Fruit fly (Drosophila melanogaster): ENCODE results near the gene Ilp6.

The Ilp6 gene

dm6 chrX:2317347-2317832 is 17.1 kb downstream of the Ilp6 start (continued):
- TF ChIP-seq CG16779 (tag; optimal IDR thresholded peaks at IDR 0.05) = peak; percentile 16
- no peak for TF ChIP-seq Eip93F (GFP tag; optimal IDR thresholded peaks at IDR 0.05)
- TF ChIP-seq Met (GFP tag; optimal IDR thresholded peaks at IDR 0.05) = peak; percentile 27
- no peak for TF ChIP-seq Gug (GFP tag; IDR thresholded peaks at IDR 0.05)
- peak; percentile 38; the same call in 1 of the 2 replicates for TF ChIP-seq CG15336 (GFP tag; IDR thresholded peaks at IDR 0.05)
- TF ChIP-seq spab (GFP tag; optimal IDR thresholded peaks at IDR 0.05) = no peak

- no peak for TF ChIP-seq CG6792 (GFP tag; optimal IDR thresholded peaks at IDR 0.05)
- TF ChIP-seq CG6163 (GFP tag; IDR thresholded peaks at IDR 0.05) = no peak
- TF ChIP-seq Sox15 (GFP tag; optimal IDR thresholded peaks at IDR 0.05) = no peak
- TF ChIP-seq fd59A (GFP tag; optimal IDR thresholded peaks at IDR 0.05) = no peak
- TF ChIP-seq pdm3 (GFP tag; optimal IDR thresholded peaks at IDR 0.05) = no peak
- no peak for TF ChIP-seq CG15336 (GFP tag; IDR thresholded peaks at IDR 0.05)
- no peak for TF ChIP-seq CG34406 (GFP tag; optimal IDR thresholded peaks at IDR 0.05)
- TF ChIP-seq CG10669 (GFP tag; optimal IDR thresholded peaks at IDR 0.05) = no peak
- TF ChIP-seq Eip78C (GFP tag) = peak; percentile 45
- no peak for TF ChIP-seq salr (GFP tag; optimal IDR thresholded peaks at IDR 0.05)
- peak; percentile 13 for TF ChIP-seq esn (GFP tag; optimal IDR thresholded peaks at IDR 0.05)
- peak; percentile 23 for TF ChIP-seq Met (GFP tag; optimal IDR thresholded peaks at IDR 0.05)
- no peak for TF ChIP-seq CG10631 (GFP tag; optimal IDR thresholded peaks at IDR 0.05)
- TF ChIP-seq Sox14 (GFP tag; optimal IDR thresholded peaks at IDR 0.05) = peak; percentile 29
- TF ChIP-seq topi (GFP tag; optimal IDR thresholded peaks at IDR 0.05) = peak; percentile 17
- no peak for TF ChIP-seq net (GFP tag; optimal IDR thresholded peaks at IDR 0.05)
- peak; percentile 64 for TF ChIP-seq svp (GFP tag)
- TF ChIP-seq dac (GFP tag; optimal IDR thresholded peaks at IDR 0.05) = no peak
- TF ChIP-seq CG6808 (GFP tag; optimal IDR thresholded peaks at IDR 0.05) = peak; percentile 5
- TF ChIP-seq Hr39 (GFP tag; optimal IDR thresholded peaks at IDR 0.05) = peak; percentile 13
- no peak for TF ChIP-seq CG3919 (GFP tag; optimal IDR thresholded peaks at IDR 0.05)
Measured at dm6 chrX:2308403-2308965, 26.0 kb downstream of the Ilp6 start.

- TF ChIP-seq Blimp-1 (GFP tag; optimal IDR thresholded peaks at IDR 0.05) (no peak), dac (GFP tag; optimal IDR thresholded peaks at IDR 0.05) (no peak), Hr39 (GFP tag; optimal IDR thresholded peaks at IDR 0.05) (no peak), Lpt (GFP tag; optimal IDR thresholded peaks at IDR 0.05) (no peak), CG32006 (GFP tag; optimal IDR thresholded peaks at IDR 0.05) (peak; percentile 6), ss (GFP tag; optimal IDR thresholded peaks at IDR 0.05) (peak; percentile 13 to 45), CG11294 (GFP tag; IDR thresholded peaks at IDR 0.05) (no peak), CG8319 (GFP tag; optimal IDR thresholded peaks at IDR 0.05) (no peak), spab (GFP tag; optimal IDR thresholded peaks at IDR 0.05) (no peak), vri (GFP tag; optimal IDR thresholded peaks at IDR 0.05) (no peak), eg (GFP tag; IDR thresholded peaks at IDR 0.05) (no peak), CG6808 (GFP tag; optimal IDR thresholded peaks at IDR 0.05) (no peak), CG1621 (tag; optimal IDR thresholded peaks at IDR 0.05) (peak; percentile 33), topi (GFP tag; optimal IDR thresholded peaks at IDR 0.05) (no peak), CG3032 (tag; optimal IDR thresholded peaks at IDR 0.05) (peak; percentile 15), Ets96B (tag; optimal IDR thresholded peaks at IDR 0.05) (peak; percentile 1), dsx (GFP tag; optimal IDR thresholded peaks at IDR 0.05; ENCODE audit: poor library complexity, severe bottlenecking) (peak; percentile 46)
Measured at dm6 chrX:2307564-2307963, 26.9 kb downstream of the Ilp6 start.
